Worm (Caenorhabditis elegans) whole organism, midembryonic: Measurements from ENCODE around the gene pph-4.2.
"Not testable (repeated sequence)": the region's sequence is repeated elsewhere in the genome, so short reads cannot be mapped to it uniquely, and the experiment has no call there.

ENCODE experiments used
- T22C8.4 ChIP-seq: fragments of 200-800 bp; sonication (Bioruptor generic); IDR thresholded peaks from 2 replicates; pipeline ENCODE4 v1.3.6; 2022; ENCODE audit warnings: missing genetic modification characterization, missing compliant biosample characterization
- cog-1 ChIP-seq: sonication (generic microtip); optimal IDR thresholded peaks from 2 replicates; lab custom pipeline; 2016; ENCODE audit warnings: missing genetic modification characterization, missing compliant biosample characterization
- flt-1 ChIP-seq: fragments of 200-800 bp; sonication (Bioruptor generic); IDR thresholded peaks from 2 replicates; pipeline ENCODE4 v1.3.6; 2022; ENCODE audit warnings: missing genetic modification characterization, missing compliant biosample characterization
- klf-2 ChIP-seq: fragments of 200-800 bp; sonication (Bioruptor generic); conservative IDR thresholded peaks from 2 replicates; pipeline ENCODE4 v1.3.6; 2022; ENCODE audit warnings: missing genetic modification reagents, missing genetic modification characterization, missing compliant biosample characterization
- med-1 ChIP-seq: sonication (generic microtip); optimal IDR thresholded peaks from 2 replicates; lab custom pipeline; 2017; ENCODE audit warnings: missing genetic modification characterization, mild to moderate bottlenecking, missing compliant biosample characterization, antibody characterized with exemption, missing genetic modification reagents; ENCODE audit not compliant: insufficient read depth
- ztf-23 ChIP-seq: fragments of 200-800 bp; sonication (Bioruptor generic); IDR thresholded peaks from 2 replicates; pipeline ENCODE4 v1.3.6; 2022; ENCODE audit warnings: missing genetic modification reagents, missing genetic modification characterization, missing compliant biosample characterization

ce11 chrIII:12386597-12386996 lies 9.5 kb upstream of the pph-4.2 start, which contains the start of gene Y49E10.30:
- not testable (repeated sequence) for TF ChIP-seq med-1 (GFP tag; lab: Kevin White, UChicago); ztf-23 (GFP tag; lab: Robert Waterston, UW); klf-2; cog-1 (tag; lab: Kevin White, UChicago); T22C8.4; flt-1 (GFP tag; lab: Robert Waterston, UW)
